Worm (Caenorhabditis elegans) whole organism, L4 larva: ENCODE data around the gene C03F11.2.

ENCODE experiments used
- ZK546.5 ChIP-seq, 2 experiments: sonication (generic microtip); optimal IDR thresholded peaks; 2 replicates each; lab custom pipeline; 2017; ENCODE audit warnings: missing biosample characterization in 2 of 2, missing genetic modification characterization in 2 of 2
- ama-1 ChIP-seq: fragments of 150-350 bp; optimal IDR thresholded peaks from 2 replicates; lab custom pipeline; 2014; ENCODE audit warnings: inconsistent platforms, mixed read lengths
- fos-1 ChIP-seq: fragments of 150-350 bp; optimal IDR thresholded peaks from 2 replicates; lab custom pipeline; 2014; ENCODE audit warnings: missing biosample characterization, missing genetic modification characterization
- nhr-28 ChIP-seq: fragments of 150-350 bp; optimal IDR thresholded peaks from 2 replicates; lab custom pipeline; 2014; ENCODE audit warnings: missing biosample characterization, missing genetic modification characterization
- nhr-76 ChIP-seq: fragments of 150-350 bp; optimal IDR thresholded peaks from 2 replicates; lab custom pipeline; 2014; ENCODE audit warnings: missing biosample characterization, missing genetic modification characterization
- rbr-2 ChIP-seq: sonication (generic microtip); optimal IDR thresholded peaks from 2 replicates; lab custom pipeline; 2016; ENCODE audit warnings: missing genotype, missing genetic modification characterization, missing compliant biosample characterization
- unc-62 ChIP-seq, 3 experiments: fragments of 150-350 bp in 1 of 3; sonication (generic microtip); optimal IDR thresholded peaks in 2 of 3; peaks in 1 of 3; 1 replicate in 1 of 3; 2 replicates in 2 of 3; lab custom pipeline; 2014 to 2017; ENCODE audit warnings: missing biosample characterization in 3 of 3, missing genetic modification characterization in 3 of 3, missing genetic modification reagents in 3 of 3, missing genotype in 1 of 3
- ztf-11 ChIP-seq: fragments of 150-350 bp; optimal IDR thresholded peaks from 2 replicates; lab custom pipeline; 2014; ENCODE audit warnings: missing biosample characterization, missing genetic modification characterization

DNA sequence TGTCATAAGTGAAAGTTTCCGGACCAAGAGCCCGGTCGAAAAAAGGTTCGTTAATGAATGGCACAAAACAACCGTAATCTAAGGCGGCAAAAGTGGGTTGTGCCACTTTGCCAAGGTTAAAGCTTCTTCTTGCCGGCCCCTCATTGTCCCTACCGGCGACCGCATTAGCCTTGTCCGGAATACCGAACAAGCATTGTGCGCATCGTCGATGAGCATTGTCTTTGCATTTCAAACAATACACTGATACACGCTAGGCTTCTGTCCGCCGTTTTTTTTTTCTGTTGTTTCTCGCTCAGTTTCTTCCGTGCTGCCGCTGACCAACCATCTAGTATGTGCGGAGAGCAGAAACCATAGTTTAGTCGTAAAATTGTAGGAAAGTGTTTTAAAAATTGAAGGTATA, at the start of gene C03F11.2:
- TF ChIP-seq ztf-11 (tag; lab: Kevin White, UChicago) (no peak), ama-1 (no peak), ZK546.5 (tag; optimal IDR thresholded peaks at IDR 0.05; lab: Kevin White, UChicago) (no peak), fos-1 (tag; lab: Kevin White, UChicago) (no peak), nhr-28 (tag; lab: Kevin White, UChicago) (peak; percentile 38), unc-62 (GFP tag; optimal IDR thresholded peaks at IDR 0.05 in 1 of 2; lab: Kevin White, UChicago) (no peak), unc-62 (tag; optimal IDR thresholded peaks at IDR 0.05; lab: Kevin White, UChicago) (no peak), nhr-76 (tag; lab: Kevin White, UChicago) (no peak), rbr-2 (tag; lab: Kevin White, UChicago) (no peak)
